Worm (Caenorhabditis elegans) whole organism, L3 larva: ENCODE data around the gene Y77E11A.7.

Experiments
- ama-1 ChIP-seq: fragments of 150-350 bp; optimal IDR thresholded peaks from 2 replicates; lab custom pipeline; 2018
- egl-27 ChIP-seq: sonication (generic microtip); optimal IDR thresholded peaks from 4 replicates; lab custom pipeline; 2017; ENCODE audit warnings: missing biosample characterization, missing genetic modification reagents, missing genetic modification characterization
- elt-2 ChIP-seq: sonication (generic microtip); optimal IDR thresholded peaks from 2 replicates; lab custom pipeline; 2016; ENCODE audit warnings: missing genetic modification reagents, mild to moderate bottlenecking, missing genetic modification characterization, missing compliant biosample characterization
- eor-1 ChIP-seq, 2 experiments: fragments of 150-350 bp; optimal IDR thresholded peaks; 2 replicates each; lab custom pipeline; 2014 to 2018; ENCODE audit warnings: missing biosample characterization in 2 of 2, missing genetic modification characterization in 2 of 2
- fkh-10 ChIP-seq: sonication (generic microtip); optimal IDR thresholded peaks from 2 replicates; lab custom pipeline; 2017; ENCODE audit warnings: missing biosample characterization, missing genetic modification reagents, missing genetic modification characterization
- jun-1 ChIP-seq: fragments of 150-350 bp; optimal IDR thresholded peaks from 2 replicates; lab custom pipeline; 2014; ENCODE audit warnings: missing biosample characterization, missing genetic modification reagents, missing genetic modification characterization
- nhr-77 ChIP-seq: fragments of 150-350 bp; optimal IDR thresholded peaks from 2 replicates; lab custom pipeline; 2014; ENCODE audit warnings: missing biosample characterization, missing genetic modification characterization
- pqm-1 ChIP-seq: fragments of 150-350 bp; optimal IDR thresholded peaks from 2 replicates; lab custom pipeline; 2017; ENCODE audit warnings: missing biosample characterization, missing genetic modification characterization, inconsistent platforms
- zag-1 ChIP-seq: fragments of 150-350 bp; optimal IDR thresholded peaks from 2 replicates; lab custom pipeline; 2014; ENCODE audit warnings: missing biosample characterization, missing genetic modification characterization

ce11 chrIV:1397895-1398294 is 21.8 kb downstream of the Y77E11A.7 start:
- TF ChIP-seq fkh-10 (GFP tag; lab: Kevin White, UChicago) (no peak), eor-1 (tag; optimal IDR thresholded peaks at IDR 0.05; lab: Kevin White, UChicago) (no peak), ama-1 (no peak), pqm-1 (no peak), egl-27 (tag; lab: Kevin White, UChicago) (no peak), zag-1 (tag; lab: Kevin White, UChicago) (no peak), nhr-77 (no peak), elt-2 (tag; lab: Kevin White, UChicago) (no peak), jun-1 (no peak)
